Worm (Caenorhabditis elegans) whole organism, L4/young adult: ENCODE measurements around the gene T16G1.5.

ENCODE experiments used
- W03F9.2 ChIP-seq: fragments of 150-350 bp; optimal IDR thresholded peaks from 2 replicates; lab custom pipeline; 2014; ENCODE audit warnings: missing biosample characterization, missing genetic modification characterization
- dao-5 ChIP-seq: sonication (generic microtip); optimal IDR thresholded peaks from 2 replicates; lab custom pipeline; 2016; ENCODE audit warnings: missing genotype, missing genetic modification characterization, moderate library complexity, missing compliant biosample characterization
- him-1 ChIP-seq: sonication (generic microtip); optimal IDR thresholded peaks from 2 replicates; lab custom pipeline; 2016; ENCODE audit warnings: missing genotype, missing genetic modification reagents, missing genetic modification characterization, missing compliant biosample characterization

ce11 chrV:12904054-12904453 lies 35.3 kb downstream of the T16G1.5 start, which contains the start of gene ttr-27:
- TF ChIP-seq him-1 (tag; lab: Kevin White, UChicago) (no peak), W03F9.2 (tag; lab: Kevin White, UChicago) (no peak), dao-5 (tag; lab: Kevin White, UChicago) (no peak)
